Fruit fly (Drosophila melanogaster) whole organism, adult: ENCODE data around the gene CG2680.

Experiments used
- CG11617 ChIP-seq: fragments of 200-800 bp; sonication (Bioruptor generic); optimal IDR thresholded peaks from 2 replicates; lab custom pipeline; 2017; ENCODE audit warnings: mild to moderate bottlenecking, missing biosample characterization, missing genetic modification reagents, missing genetic modification characterization
- CG12768 ChIP-seq: fragments of 200-800 bp; sonication (Bioruptor generic); optimal IDR thresholded peaks from 2 replicates; lab custom pipeline; 2017; ENCODE audit warnings: missing biosample characterization, missing genetic modification characterization, mild to moderate bottlenecking, moderate library complexity, missing genetic modification reagents
- CG14711 ChIP-seq: fragments of 200-800 bp; sonication (Bioruptor generic); optimal IDR thresholded peaks from 2 replicates; lab custom pipeline; 2018; ENCODE audit warnings: missing biosample characterization, mild to moderate bottlenecking, missing genetic modification characterization, moderate library complexity
- CG1620 ChIP-seq: fragments of 200-800 bp; sonication (Bioruptor generic); optimal IDR thresholded peaks from 2 replicates; lab custom pipeline; 2016; ENCODE audit warnings: missing biosample characterization, missing genetic modification characterization
- CG33017 ChIP-seq: fragments of 200-800 bp; sonication (Bioruptor generic); optimal IDR thresholded peaks from 2 replicates; lab custom pipeline; 2018; ENCODE audit warnings: missing biosample characterization, mild to moderate bottlenecking, missing genetic modification characterization, moderate library complexity
- CG5204 ChIP-seq: fragments of 200-800 bp; sonication (Bioruptor generic); optimal IDR thresholded peaks from 2 replicates; lab custom pipeline; 2016; ENCODE audit warnings: missing biosample characterization, missing genetic modification characterization
- CG7045 ChIP-seq: fragments of 200-800 bp; sonication (Bioruptor generic); optimal IDR thresholded peaks from 2 replicates; lab custom pipeline; 2017; ENCODE audit warnings: missing biosample characterization, mild to moderate bottlenecking, missing genetic modification characterization
- CG7101 ChIP-seq: fragments of 200-800 bp; sonication (Bioruptor generic); optimal IDR thresholded peaks from 2 replicates; lab custom pipeline; 2018; ENCODE audit warnings: missing biosample characterization, mild to moderate bottlenecking, missing genetic modification characterization, moderate library complexity
- Clk ChIP-seq: fragments of 200-800 bp; sonication (Bioruptor generic); optimal IDR thresholded peaks from 2 replicates; lab custom pipeline; 2017; ENCODE audit warnings: missing biosample characterization, missing genetic modification characterization
- Crg-1 ChIP-seq: fragments of 200-800 bp; sonication (Bioruptor generic); optimal IDR thresholded peaks from 2 replicates; lab custom pipeline; 2016; ENCODE audit warnings: missing biosample characterization, missing genetic modification characterization
- Hr96 ChIP-seq: fragments of 200-800 bp; sonication (Bioruptor generic); optimal IDR thresholded peaks from 2 replicates; lab custom pipeline; 2016; ENCODE audit warnings: missing biosample characterization, missing genetic modification characterization
- Mnt ChIP-seq: fragments of 200-800 bp; sonication (Bioruptor generic); optimal IDR thresholded peaks from 2 replicates; lab custom pipeline; 2016; ENCODE audit warnings: missing biosample characterization, mild to moderate bottlenecking, missing genetic modification characterization
- bab1 ChIP-seq: fragments of 200-800 bp; sonication (Bioruptor generic); optimal IDR thresholded peaks from 3 replicates; lab custom pipeline; 2019; ENCODE audit warnings: missing biosample characterization, mild to moderate bottlenecking, missing genetic modification characterization, moderate library complexity
- cic ChIP-seq: fragments of 200-800 bp; sonication (Bioruptor generic); optimal IDR thresholded peaks from 2 replicates; lab custom pipeline; 2017; ENCODE audit warnings: missing biosample characterization, mild to moderate bottlenecking, missing genetic modification characterization, moderate library complexity
- cnc ChIP-seq, 2 experiments: fragments of >200 bp; optimal IDR thresholded peaks; 2 replicates each; lab custom pipeline; 2017
- kay ChIP-seq: fragments of 200-800 bp; sonication (Bioruptor generic); peaks from one replicate; lab custom pipeline; 2016; ENCODE audit warnings: missing biosample characterization, missing genetic modification characterization, borderline replicate concordance
- ovo ChIP-seq: fragments of 200-800 bp; sonication (Bioruptor generic); optimal IDR thresholded peaks from 2 replicates; lab custom pipeline; 2016; ENCODE audit warnings: missing biosample characterization, missing genetic modification characterization
- pad ChIP-seq: fragments of 200-800 bp; sonication (Bioruptor generic); optimal IDR thresholded peaks from 3 replicates; lab custom pipeline; 2017; ENCODE audit warnings: missing biosample characterization, missing genetic modification characterization, mild to moderate bottlenecking, moderate library complexity, missing genetic modification reagents
- tj ChIP-seq: fragments of 200-800 bp; sonication (Bioruptor generic); optimal IDR thresholded peaks from 3 replicates; lab custom pipeline; 2017; ENCODE audit warnings: missing biosample characterization, mild to moderate bottlenecking, missing genetic modification characterization, moderate library complexity
- toe ChIP-seq: fragments of 200-800 bp; sonication (Bioruptor generic); optimal IDR thresholded peaks from 2 replicates; lab custom pipeline; 2016; ENCODE audit warnings: missing biosample characterization, missing genetic modification characterization

CG2680 gene

dm6 chrX:2707377-2708090 lies at the start of gene CG2680:
TSS of gene CG2680 (minus strand) at chrX:2707427.
- no peak for TF ChIP-seq CG7045 (GFP tag; lab: Kevin White, UChicago)
- TF ChIP-seq pad (GFP tag; lab: Kevin White, UChicago): no peak
- TF ChIP-seq CG1620: no peak
- no peak for TF ChIP-seq CG5204 (GFP tag; lab: Kevin White, UChicago)
- no peak for TF ChIP-seq CG7101 (tag; lab: Kevin White, UChicago)
- no peak for TF ChIP-seq Hr96 (GFP tag; lab: Kevin White, UChicago)
- TF ChIP-seq Mnt (GFP tag; lab: Kevin White, UChicago): no peak
- no peak for TF ChIP-seq CG12768

dm6 chrX:2749693-2750092 lies 42.5 kb upstream of the CG2680 start:
- no peak for TF ChIP-seq CG7101 (tag; lab: Kevin White, UChicago)
- TF ChIP-seq Mnt (GFP tag; lab: Kevin White, UChicago): no peak
- TF ChIP-seq Clk: no peak
- TF ChIP-seq bab1 (GFP tag; lab: Kevin White, UChicago): no peak
- no peak for TF ChIP-seq toe (GFP tag; lab: Kevin White, UChicago)
- TF ChIP-seq CG14711: no peak
- no peak for TF ChIP-seq CG1620
- TF ChIP-seq CG5204 (GFP tag; lab: Kevin White, UChicago): no peak

dm6 chrX:2744042-2744441 lies 36.8 kb upstream of the CG2680 start, which contains the start of gene Syx4:
TSS of gene Syx4 (minus strand) at chrX:2744076.
- TF ChIP-seq CG11617 (GFP tag; lab: Kevin White, UChicago) (peak; percentile 91), kay (GFP tag; lab: Kevin White, UChicago) (peak; percentile 90), CG33017 (tag; lab: Kevin White, UChicago) (peak; percentile 95), cnc (optimal IDR thresholded peaks at IDR 0.05; lab: Kevin White, UChicago) (no peak), Clk (peak; percentile 77), bab1 (GFP tag; lab: Kevin White, UChicago) (peak; percentile 57), CG7045 (GFP tag; lab: Kevin White, UChicago) (peak; percentile 90), CG1620 (peak; percentile 47), ovo (GFP tag; lab: Kevin White, UChicago) (peak; percentile 17), CG14711 (peak; percentile 93), Hr96 (GFP tag; lab: Kevin White, UChicago) (peak; percentile 84), tj (GFP tag; lab: Kevin White, UChicago) (peak; percentile 67), CG12768 (peak; percentile 88), Mnt (GFP tag; lab: Kevin White, UChicago) (peak; percentile 85), CG5204 (GFP tag; lab: Kevin White, UChicago) (peak; percentile 75), Crg-1 (GFP tag; lab: Kevin White, UChicago) (peak; percentile 80), cic (GFP tag; lab: Kevin White, UChicago) (peak; percentile 81), toe (GFP tag; lab: Kevin White, UChicago) (peak; percentile 56), pad (GFP tag; lab: Kevin White, UChicago) (peak; percentile 82), CG7101 (tag; lab: Kevin White, UChicago) (peak; percentile 97)

- TF ChIP-seq CG11617 (GFP tag; lab: Kevin White, UChicago): no peak
- TF ChIP-seq cic (GFP tag; lab: Kevin White, UChicago): no peak
- no peak for TF ChIP-seq Mnt (GFP tag; lab: Kevin White, UChicago)
- TF ChIP-seq Crg-1 (GFP tag; lab: Kevin White, UChicago): no peak
- TF ChIP-seq CG33017 (tag; lab: Kevin White, UChicago): no peak
Measured at dm6 chrX:2743601-2744000, 36.4 kb upstream of the CG2680 start.

dm6 chrX:2743020-2743419 lies 35.8 kb upstream of the CG2680 start:
- TF ChIP-seq CG12768 (peak; percentile 84), tj (GFP tag; lab: Kevin White, UChicago) (peak; percentile 48), CG7045 (GFP tag; lab: Kevin White, UChicago) (peak; percentile 72), Crg-1 (GFP tag; lab: Kevin White, UChicago) (peak; percentile 73), CG11617 (GFP tag; lab: Kevin White, UChicago) (peak; percentile 83), toe (GFP tag; lab: Kevin White, UChicago) (peak; percentile 50), CG7101 (tag; lab: Kevin White, UChicago) (peak; percentile 90), CG5204 (GFP tag; lab: Kevin White, UChicago) (peak; percentile 75), Hr96 (GFP tag; lab: Kevin White, UChicago) (peak; percentile 90), bab1 (GFP tag; lab: Kevin White, UChicago) (peak; percentile 34), pad (GFP tag; lab: Kevin White, UChicago) (peak; percentile 58), kay (GFP tag; lab: Kevin White, UChicago) (no peak), Mnt (GFP tag; lab: Kevin White, UChicago) (peak; percentile 82), CG14711 (peak; percentile 82), CG1620 (peak; percentile 64), ovo (GFP tag; lab: Kevin White, UChicago) (peak; percentile 58), Clk (peak; percentile 38), cic (GFP tag; lab: Kevin White, UChicago) (no peak), cnc (optimal IDR thresholded peaks at IDR 0.05; lab: Kevin White, UChicago) (no peak), CG33017 (tag; lab: Kevin White, UChicago) (peak; percentile 68)

- TF ChIP-seq CG12768 (peak; percentile 59), CG11617 (GFP tag; lab: Kevin White, UChicago) (peak; percentile 56), Hr96 (GFP tag; lab: Kevin White, UChicago) (no peak), cic (GFP tag; lab: Kevin White, UChicago) (peak; percentile 94), CG7045 (GFP tag; lab: Kevin White, UChicago) (peak; percentile 11), cnc (optimal IDR thresholded peaks at IDR 0.05; lab: Kevin White, UChicago) (no peak), Crg-1 (GFP tag; lab: Kevin White, UChicago) (no peak), pad (GFP tag; lab: Kevin White, UChicago) (peak; percentile 89), tj (GFP tag; lab: Kevin White, UChicago) (peak; percentile 49), kay (GFP tag; lab: Kevin White, UChicago) (peak; percentile 98), CG14711 (no peak), ovo (GFP tag; lab: Kevin White, UChicago) (peak; percentile 3), Clk (no peak), toe (GFP tag; lab: Kevin White, UChicago) (no peak), CG7101 (tag; lab: Kevin White, UChicago) (no peak), CG5204 (GFP tag; lab: Kevin White, UChicago) (no peak), Mnt (GFP tag; lab: Kevin White, UChicago) (peak; percentile 58), CG33017 (tag; lab: Kevin White, UChicago) (peak; percentile 52)
Measured at dm6 chrX:2742067-2742466, 34.8 kb upstream of the CG2680 start.
